Worm (Caenorhabditis elegans): ENCODE data around the gene col-141.
A peak's percentile ranks its signal among the peaks of the same experiment; 100 is the strongest.

The col-141 gene

DNA sequence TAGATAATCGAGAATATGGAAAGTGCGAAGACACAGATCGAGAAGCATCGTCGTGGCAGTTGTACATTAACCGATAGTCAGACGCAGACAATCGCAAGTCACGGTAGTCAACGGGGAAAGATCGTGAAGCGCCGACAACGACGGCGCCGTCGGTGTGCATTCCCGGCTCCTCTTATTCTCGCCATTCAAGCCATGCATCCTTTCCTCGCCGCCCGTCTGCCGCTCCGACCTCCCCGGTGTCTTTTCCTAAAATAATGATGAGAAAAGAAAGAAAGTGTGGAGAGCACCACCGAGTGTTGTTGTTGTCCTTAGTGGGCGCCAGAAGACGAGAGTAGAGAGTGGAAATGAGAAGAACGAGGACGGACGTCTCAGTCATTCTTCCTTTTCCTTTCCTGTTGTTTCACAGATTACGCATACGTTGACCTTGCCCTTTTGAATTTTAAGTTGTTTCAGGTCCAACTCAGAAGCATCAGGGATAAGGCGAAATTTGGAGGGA is 35.7 kb upstream of the col-141 start, which contains the start of gene ZC404.1:
Gene ZC404.1, plus strand, starts transcription at position 446 of the 496 bp plus-strand sequence.
- TF ChIP-seq unc-98 (GFP tag; IDR thresholded peaks at IDR 0.05) (no peak), jun-1 (tag; optimal IDR thresholded peaks at IDR 0.05) (no peak), unc-30 (tag; optimal IDR thresholded peaks at IDR 0.05) (no peak), hpl-2 (GFP tag; optimal IDR thresholded peaks at IDR 0.05) (no peak), sox-4 (tag; optimal IDR thresholded peaks at IDR 0.05) (no peak), alr-1 (tag; optimal IDR thresholded peaks at IDR 0.05; ENCODE audit: borderline replicate concordance) (no peak), nhr-71 (tag; optimal IDR thresholded peaks at IDR 0.05) (peak; percentile 36), snu-23 (GFP tag; optimal IDR thresholded peaks at IDR 0.05) (no peak), dsc-1 (tag; optimal IDR thresholded peaks at IDR 0.05) (no peak), egl-27 (tag; optimal IDR thresholded peaks at IDR 0.05) (no peak), elt-3 (tag; optimal IDR thresholded peaks at IDR 0.05) (no peak), hlh-4 (tag; optimal IDR thresholded peaks at IDR 0.05) (no peak), pag-3 (tag; optimal IDR thresholded peaks at IDR 0.05; ENCODE audit: borderline replicate concordance, insufficient read depth) (no peak), ama-1 (optimal IDR thresholded peaks at IDR 0.05) (no peak), nhr-85 (tag) (no peak), C34B4.2 (tag; optimal IDR thresholded peaks at IDR 0.05) (no peak), ceh-8 (GFP tag; optimal IDR thresholded peaks at IDR 0.05) (no peak), F16B12.6 (tag; optimal IDR thresholded peaks at IDR 0.05) (no peak), C04F5.9 (tag; optimal IDR thresholded peaks at IDR 0.05) (no peak), zip-4 (GFP tag; optimal IDR thresholded peaks at IDR 0.05) (no peak), rnt-1 (tag; optimal IDR thresholded peaks at IDR 0.05) (no peak), pqm-1 (tag; optimal IDR thresholded peaks at IDR 0.05) (no peak), nhr-77 (tag; optimal IDR thresholded peaks at IDR 0.05) (no peak), tbx-2 (tag; optimal IDR thresholded peaks at IDR 0.05) (no peak), unc-86 (tag; optimal IDR thresholded peaks at IDR 0.05) (peak; percentile 1), snpc-4 (tag; optimal IDR thresholded peaks at IDR 0.05) (peak; percentile 24), lir-3 (tag; optimal IDR thresholded peaks at IDR 0.05; ENCODE audit: poor library complexity) (no peak), fkh-10 (GFP tag; optimal IDR thresholded peaks at IDR 0.05) (no peak), nhr-28 (tag; optimal IDR thresholded peaks at IDR 0.05) (no peak), aha-1 (tag; optimal IDR thresholded peaks at IDR 0.05) (no peak), nhr-19 (GFP tag; conservative IDR thresholded peaks at IDR 0.05) (no peak), swsn-7 (tag; optimal IDR thresholded peaks at IDR 0.05) (peak; percentile 21), pax-3 (tag; optimal IDR thresholded peaks at IDR 0.05) (no peak), lin-14 (GFP tag; optimal IDR thresholded peaks at IDR 0.05) (peak; percentile 74), nhr-76 (tag; optimal IDR thresholded peaks at IDR 0.05) (no peak), sptf-1 (tag; optimal IDR thresholded peaks at IDR 0.05) (no peak), nhr-47 (tag; optimal IDR thresholded peaks at IDR 0.05) (peak; percentile 12), efl-1 (optimal IDR thresholded peaks at IDR 0.05) (peak; percentile 3 to 8), efl-1 (GFP tag; optimal IDR thresholded peaks at IDR 0.05 in 1 of 2) (peak in 1 of 2 experiments; percentile 49), blmp-1 (tag; optimal IDR thresholded peaks at IDR 0.05) (no peak), nhr-12 (tag; optimal IDR thresholded peaks at IDR 0.05) (no peak), nhr-20 (tag; optimal IDR thresholded peaks at IDR 0.05) (no peak), vab-15 (tag; optimal IDR thresholded peaks at IDR 0.05) (no peak), nhr-84 (tag; optimal IDR thresholded peaks at IDR 0.05) (no peak), lin-39 (tag; optimal IDR thresholded peaks at IDR 0.05) (no peak), hlh-17 (GFP tag; optimal IDR thresholded peaks at IDR 0.05; ENCODE audit: borderline replicate concordance) (no peak), fos-1 (tag; optimal IDR thresholded peaks at IDR 0.05) (no peak), grh-1 (GFP tag; IDR thresholded peaks at IDR 0.05) (no peak), lsy-2 (tag; optimal IDR thresholded peaks at IDR 0.05) (peak in 1 of 2 experiments; percentile 22), unc-62 (GFP tag; optimal IDR thresholded peaks at IDR 0.05) (no peak), nhr-90 (tag; optimal IDR thresholded peaks at IDR 0.05; ENCODE audit: poor library complexity) (no peak), ceh-88 (GFP tag; IDR thresholded peaks at IDR 0.05) (no peak), nhr-11 (tag; optimal IDR thresholded peaks at IDR 0.05) (no peak), ceh-82 (tag; optimal IDR thresholded peaks at IDR 0.05) (peak in 1 of 3 experiments; percentile 23)

All from whole organism, L1 larva.